Fruit fly (Drosophila melanogaster) whole organism, embryonic: ENCODE results near the gene SrpRbeta.

ENCODE experiments used
- Ada2b ChIP-seq: fragments of 200-800 bp; sonication (Bioruptor generic); IDR thresholded peaks from 2 replicates; pipeline ENCODE4 v1.3.6; 2022; ENCODE audit warnings: missing biosample characterization, missing genetic modification characterization
- Atf-2 ChIP-seq: fragments of 200-800 bp; sonication (Bioruptor generic); optimal IDR thresholded peaks from 2 replicates; lab custom pipeline; 2016; ENCODE audit warnings: missing biosample characterization, missing genetic modification characterization
- C15 ChIP-seq: fragments of 200-800 bp; sonication (Bioruptor generic); IDR thresholded peaks from 3 replicates; pipeline ENCODE4 v1.3.6; 2022; ENCODE audit warnings: missing biosample characterization, missing genetic modification characterization
- CG10543 ChIP-seq: fragments of 200-800 bp; sonication (Bioruptor generic); optimal IDR thresholded peaks from 3 replicates; lab custom pipeline; 2017; ENCODE audit warnings: missing biosample characterization, mild to moderate bottlenecking, missing genetic modification characterization, moderate library complexity
- CG11456 ChIP-seq: fragments of 200-800 bp; sonication (Bioruptor generic); IDR thresholded peaks from 3 replicates; pipeline ENCODE4 v1.3.6; 2022; ENCODE audit warnings: missing biosample characterization, missing genetic modification characterization
- CG11504 ChIP-seq: fragments of 200-800 bp; sonication (Bioruptor generic); optimal IDR thresholded peaks from 3 replicates; lab custom pipeline; 2019; ENCODE audit warnings: missing biosample characterization, mild to moderate bottlenecking, missing genetic modification characterization, moderate library complexity
- CG13624 ChIP-seq: fragments of 200-800 bp; sonication (Bioruptor generic); optimal IDR thresholded peaks from 2 replicates; lab custom pipeline; 2016; ENCODE audit warnings: missing biosample characterization, missing genetic modification characterization
- CG14710 ChIP-seq: fragments of 200-800 bp; sonication (Bioruptor generic); optimal IDR thresholded peaks from 3 replicates; lab custom pipeline; 2019; ENCODE audit warnings: missing biosample characterization, mild to moderate bottlenecking, missing genetic modification characterization, moderate library complexity
- CG14965 ChIP-seq: fragments of 200-800 bp; sonication (Bioruptor generic); optimal IDR thresholded peaks from 2 replicates; lab custom pipeline; 2016; ENCODE audit warnings: missing biosample characterization, missing genetic modification characterization, borderline replicate concordance
- CG17186 ChIP-seq: fragments of 200-800 bp; sonication (Bioruptor generic); optimal IDR thresholded peaks from 3 replicates; lab custom pipeline; 2017; ENCODE audit warnings: missing biosample characterization, missing genetic modification reagents, missing genetic modification characterization
- CG17568 ChIP-seq: fragments of 200-800 bp; sonication (Bioruptor generic); optimal IDR thresholded peaks from 2 replicates; lab custom pipeline; 2018; ENCODE audit warnings: missing biosample characterization, mild to moderate bottlenecking, missing genetic modification characterization, moderate library complexity
- CG17912 ChIP-seq: fragments of 200-800 bp; sonication (Bioruptor generic); optimal IDR thresholded peaks from 2 replicates; lab custom pipeline; 2018; ENCODE audit warnings: missing biosample characterization, mild to moderate bottlenecking, missing genetic modification characterization
- CG18764 ChIP-seq: fragments of 200-800 bp; sonication (Bioruptor generic); optimal IDR thresholded peaks from 3 replicates; lab custom pipeline; 2016; ENCODE audit warnings: missing biosample characterization, missing genetic modification characterization
- CG2678 ChIP-seq: fragments of 200-800 bp; sonication (Bioruptor generic); optimal IDR thresholded peaks from 3 replicates; lab custom pipeline; 2019; ENCODE audit warnings: missing biosample characterization, mild to moderate bottlenecking, missing genetic modification characterization, moderate library complexity
- CG6854 ChIP-seq: fragments of 200-800 bp; sonication (Bioruptor generic); optimal IDR thresholded peaks from 3 replicates; lab custom pipeline; 2017; ENCODE audit warnings: missing biosample characterization, mild to moderate bottlenecking, missing genetic modification characterization
- CG7372 ChIP-seq: fragments of 200-800 bp; sonication (Bioruptor generic); IDR thresholded peaks from 2 replicates; pipeline ENCODE4 v1.3.6; 2022; ENCODE audit warnings: missing biosample characterization, missing genetic modification characterization
- CG8290 ChIP-seq, 3 experiments: fragments of 200-800 bp; sonication (Bioruptor generic); optimal IDR thresholded peaks; 2 replicates each; lab custom pipeline; 2016 to 2019; ENCODE audit warnings: missing biosample characterization in 3 of 3, missing genetic modification characterization in 3 of 3, mild to moderate bottlenecking in 2 of 3, moderate library complexity in 1 of 3
- CG8765 ChIP-seq: fragments of 200-800 bp; sonication (Bioruptor generic); IDR thresholded peaks from 2 replicates; pipeline ENCODE4 v1.3.6; 2022; ENCODE audit warnings: missing biosample characterization, missing genetic modification characterization
- CG9437 ChIP-seq: fragments of 200-800 bp; sonication (Bioruptor generic); optimal IDR thresholded peaks from 2 replicates; lab custom pipeline; 2018; ENCODE audit warnings: missing biosample characterization, mild to moderate bottlenecking, missing genetic modification characterization
- Doc3 ChIP-seq: fragments of 200-800 bp; sonication (Bioruptor generic); IDR thresholded peaks from 3 replicates; pipeline ENCODE4 v1.3.6; 2022; ENCODE audit warnings: missing biosample characterization, missing genetic modification characterization; ENCODE audit not compliant: partially characterized antibody
- Hmr ChIP-seq: fragments of 200-800 bp; sonication (Bioruptor generic); optimal IDR thresholded peaks from 3 replicates; lab custom pipeline; 2017; ENCODE audit warnings: mild to moderate bottlenecking, missing biosample characterization, missing genetic modification reagents, missing genetic modification characterization
- Lhr ChIP-seq: fragments of 200-800 bp; sonication (Bioruptor generic); optimal IDR thresholded peaks from 3 replicates; lab custom pipeline; 2017; ENCODE audit warnings: mild to moderate bottlenecking, missing biosample characterization, missing genetic modification reagents, missing genetic modification characterization
- Med ChIP-seq: fragments of 200-800 bp; sonication (Bioruptor generic); peaks from one replicate; lab custom pipeline; 2016; ENCODE audit warnings: missing biosample characterization, missing genetic modification characterization, mild to moderate bottlenecking, inconsistent platforms, moderate library complexity
- Rfx ChIP-seq: fragments of 200-800 bp; sonication (Bioruptor generic); IDR thresholded peaks from 2 replicates; pipeline ENCODE4 v1.3.6; 2022; ENCODE audit warnings: missing biosample characterization, missing genetic modification characterization
- abd-A ChIP-seq: fragments of 200-800 bp; sonication (Bioruptor generic); optimal IDR thresholded peaks from 3 replicates; lab custom pipeline; 2019; ENCODE audit warnings: missing biosample characterization, mild to moderate bottlenecking, missing genetic modification characterization, moderate library complexity
- bcd ChIP-seq: fragments of 200-800 bp; sonication (Bioruptor generic); optimal IDR thresholded peaks from 2 replicates; lab custom pipeline; 2017; ENCODE audit warnings: missing biosample characterization, mild to moderate bottlenecking, missing genetic modification characterization
- chinmo ChIP-seq: fragments of 200-800 bp; sonication (Bioruptor generic); IDR thresholded peaks from 4 replicates; pipeline ENCODE4 v1.3.6; 2022; ENCODE audit warnings: missing biosample characterization, missing genetic modification characterization; ENCODE audit not compliant: partially characterized antibody
- chn ChIP-seq: fragments of 200-800 bp; sonication (Bioruptor generic); optimal IDR thresholded peaks from 2 replicates; lab custom pipeline; 2016; ENCODE audit warnings: missing biosample characterization, missing genetic modification characterization
- crol ChIP-seq: fragments of 200-800 bp; sonication (Bioruptor generic); IDR thresholded peaks from 2 replicates; pipeline ENCODE4 v1.3.6; 2022; ENCODE audit warnings: missing biosample characterization, missing genetic modification characterization
- cwo ChIP-seq: fragments of 200-800 bp; sonication (Bioruptor generic); optimal IDR thresholded peaks from 3 replicates; lab custom pipeline; 2017; ENCODE audit warnings: missing biosample characterization, missing genetic modification characterization, mild to moderate bottlenecking, moderate library complexity, missing genetic modification reagents
- emc ChIP-seq: fragments of 200-800 bp; sonication (Bioruptor generic); optimal IDR thresholded peaks from 2 replicates; lab custom pipeline; 2016; ENCODE audit warnings: missing biosample characterization, missing genetic modification characterization
- fd64A ChIP-seq: fragments of 200-800 bp; sonication (Bioruptor generic); optimal IDR thresholded peaks from 3 replicates; lab custom pipeline; 2018; ENCODE audit warnings: missing biosample characterization, mild to moderate bottlenecking, missing genetic modification characterization
- gfzf ChIP-seq: fragments of 200-800 bp; sonication (Bioruptor generic); optimal IDR thresholded peaks from 2 replicates; lab custom pipeline; 2016; ENCODE audit warnings: missing biosample characterization, mild to moderate bottlenecking, missing genetic modification characterization, moderate library complexity
- lbe ChIP-seq: fragments of 200-800 bp; sonication (Bioruptor generic); optimal IDR thresholded peaks from 2 replicates; lab custom pipeline; 2016; ENCODE audit warnings: missing biosample characterization, mild to moderate bottlenecking, missing genetic modification characterization
- lov ChIP-seq, 2 experiments: fragments of 200-800 bp in 1 of 2; fragments of >200 bp in 1 of 2; sonication (Bioruptor generic) in 1 of 2; IDR thresholded peaks in 1 of 2; optimal IDR thresholded peaks in 1 of 2; 2 replicates in 1 of 2; 3 replicates in 1 of 2; pipeline versions ENCODE4 v1.3.6 to Lab custom; 2017 to 2022; ENCODE audit warnings: missing biosample characterization in 1 of 2, missing genetic modification characterization in 1 of 2
- onecut ChIP-seq: fragments of 200-800 bp; sonication (Bioruptor generic); IDR thresholded peaks from 2 replicates; pipeline ENCODE4 v1.3.6; 2022; ENCODE audit warnings: missing biosample characterization, missing genetic modification characterization
- peb ChIP-seq: fragments of 200-800 bp; sonication (Bioruptor generic); IDR thresholded peaks from 2 replicates; pipeline ENCODE4 v1.3.6; 2022; ENCODE audit warnings: missing biosample characterization, missing genetic modification characterization
- phol ChIP-seq: fragments of 200-800 bp; sonication (Bioruptor generic); optimal IDR thresholded peaks from 3 replicates; lab custom pipeline; 2018; ENCODE audit warnings: missing biosample characterization, mild to moderate bottlenecking, missing genetic modification characterization, moderate library complexity
- prd ChIP-seq, 3 experiments: fragments of >200 bp in 2 of 3; fragments of 200-800 bp in 1 of 3; sonication (Bioruptor generic) in 1 of 3; optimal IDR thresholded peaks in 2 of 3; IDR thresholded peaks in 1 of 3; 2 replicates in 2 of 3; 3 replicates in 1 of 3; pipeline versions ENCODE4 v1.3.6 to Lab custom; 2017 to 2022; ENCODE audit warnings: missing biosample characterization in 1 of 3, missing genetic modification characterization in 1 of 3
- seq ChIP-seq: fragments of 200-800 bp; sonication (Bioruptor generic); IDR thresholded peaks from 2 replicates; pipeline ENCODE4 v1.3.6; 2022; ENCODE audit warnings: missing biosample characterization, missing genetic modification characterization
- sim ChIP-seq: fragments of 200-800 bp; sonication (Bioruptor generic); IDR thresholded peaks from 2 replicates; pipeline ENCODE4 v1.3.6; 2022; ENCODE audit warnings: missing biosample characterization, missing genetic modification characterization
- sisA ChIP-seq: fragments of 200-800 bp; sonication (Bioruptor generic); IDR thresholded peaks from 2 replicates; pipeline ENCODE4 v1.3.6; 2022; ENCODE audit warnings: missing biosample characterization, missing genetic modification characterization
- slp2 ChIP-seq: fragments of 200-800 bp; sonication (Bioruptor generic); optimal IDR thresholded peaks from 2 replicates; lab custom pipeline; 2016; ENCODE audit warnings: missing biosample characterization, missing genetic modification characterization
- sug ChIP-seq: fragments of 200-800 bp; optimal IDR thresholded peaks from 2 replicates; lab custom pipeline; 2019; ENCODE audit warnings: missing biosample characterization, mild to moderate bottlenecking, missing genetic modification characterization, moderate library complexity
- vvl ChIP-seq: fragments of 200-800 bp; sonication (Bioruptor generic); IDR thresholded peaks from 2 replicates; pipeline ENCODE4 v1.3.6; 2022; ENCODE audit warnings: missing biosample characterization, missing genetic modification characterization
- yki ChIP-seq: fragments of >200 bp; optimal IDR thresholded peaks from 3 replicates; lab custom pipeline; 2018
- zen ChIP-seq: fragments of 200-800 bp; sonication (Bioruptor generic); optimal IDR thresholded peaks from 3 replicates; lab custom pipeline; 2018; ENCODE audit warnings: missing biosample characterization, mild to moderate bottlenecking, missing genetic modification characterization, moderate library complexity

Gene SrpRbeta

dm6 chr3L:8693558-8694502 lies 26.2 kb downstream of the SrpRbeta start (continued):
- TF ChIP-seq chinmo (peak; percentile 88; the same call in 3 of the 4 replicates), CG10543 (peak; percentile 61), C15 (GFP tag; lab: Robert Waterston, UW) (0 out of 3 replicates have a peak, but pooled peaks have one; percentile 33), CG8290 (GFP tag; optimal IDR thresholded peaks at IDR 0.05; lab: Kevin White, UChicago) (no peak), CG8290 (tag; optimal IDR thresholded peaks at IDR 0.05; lab: Kevin White, UChicago) (peak in 1 of 2 experiments; percentile 45), Rfx (GFP tag; lab: Robert Waterston, UW) (peak; percentile 26; the same call in 1 of the 2 replicates), CG11456 (GFP tag; lab: Robert Waterston, UW) (0 out of 3 replicates have a peak, but pooled peaks have one; percentile 21), CG8765 (GFP tag; lab: Robert Waterston, UW) (no peak), CG13624 (no peak), Hmr (peak; percentile 36), chn (GFP tag; lab: Kevin White, UChicago) (no peak), onecut (no peak), Med (GFP tag; lab: Kevin White, UChicago) (peak; percentile 71), CG17186 (no peak), CG17912 (no peak), CG14710 (tag; lab: Kevin White, UChicago) (no peak), bcd (GFP tag; lab: Kevin White, UChicago) (peak; percentile 38), lov (optimal IDR thresholded peaks at IDR 0.05; lab: Kevin White, UChicago) (no peak), lov (GFP tag; IDR thresholded peaks at IDR 0.05; lab: Robert Waterston, UW) (no peak), prd (optimal IDR thresholded peaks at IDR 0.05; lab: Kevin White, UChicago) (no peak), prd (GFP tag; IDR thresholded peaks at IDR 0.05; lab: Robert Waterston, UW) (no peak), sug (peak; percentile 38), abd-A (peak; percentile 6), crol (GFP tag; lab: Robert Waterston, UW) (peak; percentile 71), CG9437 (GFP tag; lab: Kevin White, UChicago) (no peak), CG2678 (tag; lab: Kevin White, UChicago) (peak; percentile 21), fd64A (GFP tag; lab: Kevin White, UChicago) (no peak), seq (GFP tag; lab: Robert Waterston, UW) (no peak), Ada2b (GFP tag; lab: Robert Waterston, UW) (no peak), CG11504 (tag; lab: Kevin White, UChicago) (no peak), CG6854 (no peak), zen (tag; lab: Kevin White, UChicago) (no peak), vvl (GFP tag; lab: Robert Waterston, UW) (0 out of 2 replicates have a peak, but pooled peaks have one; percentile 45), Doc3 (GFP tag; lab: Robert Waterston, UW) (no peak), Atf-2 (GFP tag; lab: Kevin White, UChicago) (no peak), emc (no peak), peb (no peak), yki (lab: Kevin White, UChicago) (no peak), Lhr (GFP tag; lab: Kevin White, UChicago) (no peak), CG14965 (GFP tag; lab: Kevin White, UChicago) (no peak), CG7372 (GFP tag; lab: Robert Waterston, UW) (no peak), sim (GFP tag; lab: Robert Waterston, UW) (no peak), cwo (GFP tag; lab: Kevin White, UChicago) (peak; percentile 68), lbe (GFP tag; lab: Kevin White, UChicago) (no peak), sisA (GFP tag; lab: Robert Waterston, UW) (no peak), gfzf (no peak), CG18764 (no peak), CG17568 (GFP tag; lab: Kevin White, UChicago) (no peak), slp2 (GFP tag; lab: Kevin White, UChicago) (no peak), phol (tag; lab: Kevin White, UChicago) (no peak)
